Worm (Caenorhabditis elegans): ENCODE results near the gene dct-18.

ce11 chrII:12954670-12955069, 23.0 kb downstream of the dct-18 start, which contains the start of the genes Y38F1A.1 and Y38F1A.2:
- TF ChIP-seq fkh-10 (GFP tag; optimal IDR thresholded peaks at IDR 0.05): no peak
- TF ChIP-seq zag-1 (tag; optimal IDR thresholded peaks at IDR 0.05): no peak
- no peak for TF ChIP-seq daf-12 (tag; optimal IDR thresholded peaks at IDR 0.05)
- no peak for TF ChIP-seq unc-39 (tag; optimal IDR thresholded peaks at IDR 0.05)
- TF ChIP-seq mdl-1 (tag; optimal IDR thresholded peaks at IDR 0.05): no peak
- no peak for TF ChIP-seq pqm-1 (tag; optimal IDR thresholded peaks at IDR 0.05)
- TF ChIP-seq nhr-12 (tag; optimal IDR thresholded peaks at IDR 0.05): no peak
- TF ChIP-seq unc-62 (GFP tag; optimal IDR thresholded peaks at IDR 0.05): no peak
- TF ChIP-seq hmg-11 (tag; optimal IDR thresholded peaks at IDR 0.05): no peak
- no peak for TF ChIP-seq ztf-4 (tag; optimal IDR thresholded peaks at IDR 0.05)
- TF ChIP-seq snpc-4 (tag; optimal IDR thresholded peaks at IDR 0.05): no peak
